Worm (Caenorhabditis elegans) whole organism, L1 larva: ENCODE data around the gene bus-2.

Experiments used
- C16A3.4 ChIP-seq: fragments of 150-350 bp; optimal IDR thresholded peaks from 2 replicates; lab custom pipeline; 2014; ENCODE audit warnings: missing biosample characterization, missing genetic modification characterization
- F16B12.6 ChIP-seq: fragments of 150-350 bp; optimal IDR thresholded peaks from 2 replicates; lab custom pipeline; 2014; ENCODE audit warnings: missing biosample characterization, missing genetic modification characterization
- alr-1 ChIP-seq: fragments of 200-800 bp; sonication (Bioruptor generic); optimal IDR thresholded peaks from 2 replicates; lab custom pipeline; 2018; ENCODE audit warnings: borderline replicate concordance, mild to moderate bottlenecking, missing genetic modification characterization, missing compliant biosample characterization
- aly-2 ChIP-seq: fragments of 150-350 bp; optimal IDR thresholded peaks from 2 replicates; lab custom pipeline; 2014; ENCODE audit warnings: missing biosample characterization, missing genetic modification characterization
- ama-1 ChIP-seq: fragments of 150-350 bp; optimal IDR thresholded peaks from 2 replicates; lab custom pipeline; 2014
- ceh-63 ChIP-seq: fragments of 200-800 bp; sonication (Bioruptor generic); optimal IDR thresholded peaks from 2 replicates; lab custom pipeline; 2018; ENCODE audit warnings: mild to moderate bottlenecking, missing genetic modification characterization, missing compliant biosample characterization
- ceh-82 ChIP-seq, 3 experiments: fragments of 150-350 bp in 1 of 3; sonication (generic microtip) in 2 of 3; optimal IDR thresholded peaks; 2 replicates each; lab custom pipeline; 2014 to 2017; ENCODE audit warnings: missing biosample characterization in 3 of 3, missing genetic modification characterization in 3 of 3
- ceh-90 ChIP-seq: sonication (generic microtip); optimal IDR thresholded peaks from 2 replicates; lab custom pipeline; 2016; ENCODE audit warnings: missing genetic modification characterization, missing compliant biosample characterization
- ces-1 ChIP-seq: fragments of 150-350 bp; optimal IDR thresholded peaks from 2 replicates; lab custom pipeline; 2014; ENCODE audit warnings: missing biosample characterization, missing genetic modification reagents, missing genetic modification characterization
- dsc-1 ChIP-seq: sonication (generic microtip); optimal IDR thresholded peaks from 2 replicates; lab custom pipeline; 2016; ENCODE audit warnings: mild to moderate bottlenecking, missing genetic modification characterization, missing compliant biosample characterization
- efl-1 ChIP-seq, 4 experiments: fragments of 150-350 bp; optimal IDR thresholded peaks in 3 of 4; peaks in 1 of 4; 1 replicate in 1 of 4; 2 replicates in 3 of 4; lab custom pipeline; 2014; ENCODE audit warnings: missing biosample characterization in 2 of 4, missing genetic modification characterization in 2 of 4, missing genetic modification reagents in 2 of 4
- egl-27 ChIP-seq, 2 experiments: fragments of 150-350 bp in 1 of 2; sonication (generic microtip); optimal IDR thresholded peaks; 3 replicates each; lab custom pipeline; 2017 to 2018; ENCODE audit warnings: missing biosample characterization in 2 of 2, missing genetic modification characterization in 2 of 2, missing genetic modification reagents in 2 of 2
- elt-2 ChIP-seq: sonication (generic microtip); optimal IDR thresholded peaks from 2 replicates; lab custom pipeline; 2016; ENCODE audit warnings: missing genetic modification characterization, mild to moderate bottlenecking, inconsistent platforms, missing compliant biosample characterization, missing genetic modification reagents
- fkh-10 ChIP-seq: sonication (generic microtip); optimal IDR thresholded peaks from 2 replicates; lab custom pipeline; 2017; ENCODE audit warnings: missing biosample characterization, missing genetic modification reagents, missing genetic modification characterization
- fkh-8 ChIP-seq: sonication (generic microtip); optimal IDR thresholded peaks from 2 replicates; lab custom pipeline; 2016; ENCODE audit warnings: mild to moderate bottlenecking, missing genetic modification characterization, missing compliant biosample characterization
- fos-1 ChIP-seq: fragments of 150-350 bp; optimal IDR thresholded peaks from 2 replicates; lab custom pipeline; 2014; ENCODE audit warnings: missing biosample characterization, missing genetic modification characterization
- grh-1 ChIP-seq: fragments of 200-800 bp; sonication (Bioruptor generic); IDR thresholded peaks from 2 replicates; pipeline ENCODE4 v1.3.6; 2022; ENCODE audit warnings: missing genetic modification reagents, missing genetic modification characterization, missing compliant biosample characterization
- hlh-17 ChIP-seq: fragments of 200-800 bp; sonication (Bioruptor generic); optimal IDR thresholded peaks from 2 replicates; lab custom pipeline; 2018; ENCODE audit warnings: missing genetic modification characterization, mild to moderate bottlenecking, missing compliant biosample characterization, moderate library complexity, borderline replicate concordance
- hlh-4 ChIP-seq: sonication (generic microtip); optimal IDR thresholded peaks from 2 replicates; lab custom pipeline; 2016; ENCODE audit warnings: mild to moderate bottlenecking, missing genetic modification characterization, missing compliant biosample characterization
- hpl-2 ChIP-seq: fragments of 150-350 bp; optimal IDR thresholded peaks from 2 replicates; lab custom pipeline; 2014; ENCODE audit warnings: missing biosample characterization, missing genetic modification reagents, missing genetic modification characterization
- irx-1 ChIP-seq: sonication (generic microtip); optimal IDR thresholded peaks from 2 replicates; lab custom pipeline; 2016; ENCODE audit warnings: missing genetic modification characterization, missing compliant biosample characterization
- isw-1 ChIP-seq: fragments of 200-800 bp; sonication (Bioruptor generic); IDR thresholded peaks from 2 replicates; pipeline ENCODE4 v1.3.6; 2022; ENCODE audit warnings: missing genetic modification characterization, missing compliant biosample characterization
- jun-1 ChIP-seq: fragments of 150-350 bp; optimal IDR thresholded peaks from 2 replicates; lab custom pipeline; 2014; ENCODE audit warnings: missing biosample characterization, missing genetic modification reagents, missing genetic modification characterization
- lin-13 ChIP-seq: fragments of 150-350 bp; optimal IDR thresholded peaks from 2 replicates; lab custom pipeline; 2014; ENCODE audit warnings: missing biosample characterization, missing genetic modification reagents, missing genetic modification characterization
- lin-39 ChIP-seq: fragments of 150-350 bp; optimal IDR thresholded peaks from 2 replicates; lab custom pipeline; 2014; ENCODE audit warnings: missing biosample characterization, missing genetic modification reagents, missing genetic modification characterization
- mef-2 ChIP-seq: fragments of 150-350 bp; optimal IDR thresholded peaks from 2 replicates; lab custom pipeline; 2014; ENCODE audit warnings: missing biosample characterization, missing genetic modification characterization
- mep-1 ChIP-seq: fragments of 150-350 bp; optimal IDR thresholded peaks from 2 replicates; lab custom pipeline; 2014; ENCODE audit warnings: missing biosample characterization, missing genetic modification characterization
- nhr-11 ChIP-seq: fragments of 150-350 bp; optimal IDR thresholded peaks from 2 replicates; lab custom pipeline; 2014; ENCODE audit warnings: missing biosample characterization, missing genetic modification characterization
- nhr-19 ChIP-seq: fragments of 200-800 bp; sonication (Bioruptor generic); conservative IDR thresholded peaks from 2 replicates; pipeline ENCODE4 v1.3.6; 2022; ENCODE audit warnings: missing genetic modification characterization, missing compliant biosample characterization
- nhr-237 ChIP-seq: fragments of 150-350 bp; optimal IDR thresholded peaks from 2 replicates; lab custom pipeline; 2014; ENCODE audit warnings: missing biosample characterization, missing genetic modification characterization
- nhr-71 ChIP-seq: sonication (generic microtip); optimal IDR thresholded peaks from 2 replicates; lab custom pipeline; 2016; ENCODE audit warnings: mild to moderate bottlenecking, missing genetic modification characterization, moderate library complexity, missing compliant biosample characterization
- nhr-76 ChIP-seq: sonication (generic microtip); optimal IDR thresholded peaks from 2 replicates; lab custom pipeline; 2017; ENCODE audit warnings: missing biosample characterization, missing genetic modification characterization
- nhr-84 ChIP-seq: sonication (generic microtip); optimal IDR thresholded peaks from 2 replicates; lab custom pipeline; 2017; ENCODE audit warnings: missing biosample characterization, missing genetic modification characterization
- nhr-85 ChIP-seq: sonication (generic microtip); peaks from one replicate; lab custom pipeline; 2016; ENCODE audit warnings: missing genetic modification characterization, inconsistent platforms, missing compliant biosample characterization
- pqm-1 ChIP-seq: sonication (generic microtip); optimal IDR thresholded peaks from 3 replicates; lab custom pipeline; 2017; ENCODE audit warnings: missing biosample characterization, missing genetic modification characterization
- rnt-1 ChIP-seq: sonication (generic microtip); optimal IDR thresholded peaks from 2 replicates; lab custom pipeline; 2016; ENCODE audit warnings: mild to moderate bottlenecking, missing genetic modification characterization, moderate library complexity, missing compliant biosample characterization
- skn-1 ChIP-seq: fragments of 150-350 bp; optimal IDR thresholded peaks from 2 replicates; lab custom pipeline; 2014; ENCODE audit warnings: missing biosample characterization, missing genetic modification characterization
- sox-4 ChIP-seq: sonication (generic microtip); optimal IDR thresholded peaks from 2 replicates; lab custom pipeline; 2016; ENCODE audit warnings: missing genetic modification characterization, missing compliant biosample characterization
- sptf-1 ChIP-seq: fragments of 150-350 bp; optimal IDR thresholded peaks from 2 replicates; lab custom pipeline; 2014; ENCODE audit warnings: missing biosample characterization, missing genetic modification characterization
- sup-37 ChIP-seq: fragments of 200-800 bp; sonication (Bioruptor generic); optimal IDR thresholded peaks from 2 replicates; lab custom pipeline; 2018; ENCODE audit warnings: mild to moderate bottlenecking, missing genetic modification characterization, missing compliant biosample characterization
- swsn-7 ChIP-seq: sonication (generic microtip); optimal IDR thresholded peaks from 2 replicates; lab custom pipeline; 2016; ENCODE audit warnings: missing genetic modification characterization, missing compliant biosample characterization
- unc-130 ChIP-seq: fragments of 150-350 bp; optimal IDR thresholded peaks from 2 replicates; lab custom pipeline; 2017; ENCODE audit warnings: missing biosample characterization, missing genetic modification characterization, inconsistent platforms
- unc-62 ChIP-seq: fragments of 150-350 bp; optimal IDR thresholded peaks from 2 replicates; lab custom pipeline; 2014; ENCODE audit warnings: missing biosample characterization, missing genetic modification reagents, missing genetic modification characterization
- unc-86 ChIP-seq: sonication (generic microtip); optimal IDR thresholded peaks from 2 replicates; lab custom pipeline; 2016; ENCODE audit warnings: missing genetic modification characterization, missing compliant biosample characterization
- unc-98 ChIP-seq: fragments of 200-800 bp; sonication (Bioruptor generic); IDR thresholded peaks from 2 replicates; pipeline ENCODE4 v1.3.6; 2022; ENCODE audit warnings: missing genetic modification characterization, missing compliant biosample characterization
- vab-15 ChIP-seq: sonication (generic microtip); optimal IDR thresholded peaks from 2 replicates; lab custom pipeline; 2017; ENCODE audit warnings: missing genotype, mild to moderate bottlenecking, missing genetic modification characterization, missing compliant biosample characterization
- ztf-11 ChIP-seq, 2 experiments: sonication (generic microtip); optimal IDR thresholded peaks; 2 replicates each; lab custom pipeline; 2016 to 2017; ENCODE audit warnings: missing genetic modification characterization in 2 of 2, missing biosample characterization in 1 of 2, missing compliant biosample characterization in 1 of 2

Gene bus-2

ce11 chrIV:1659045-1659741, 40.5 kb upstream of the bus-2 start, which contains the start of gene rps-28 (continued):
- TF ChIP-seq ztf-11 (tag; optimal IDR thresholded peaks at IDR 0.05; lab: Kevin White, UChicago) = peak; percentile 75 to 87
- peak; percentile 98 for TF ChIP-seq vab-15 (tag; lab: Kevin White, UChicago)
- TF ChIP-seq nhr-76 (tag; lab: Kevin White, UChicago) = no peak
- peak; percentile 2 for TF ChIP-seq unc-62
- TF ChIP-seq nhr-11 = peak; percentile 83
- TF ChIP-seq alr-1 (tag; lab: Kevin White, UChicago) = no peak
- TF ChIP-seq efl-1 (optimal IDR thresholded peaks at IDR 0.05; lab: Kevin White, UChicago) = peak; percentile 92 to 95
- TF ChIP-seq efl-1 (GFP tag; optimal IDR thresholded peaks at IDR 0.05 in 1 of 2; lab: Kevin White, UChicago) = peak; percentile 87 to 98
- peak; percentile 98 to 99 (median 98) for TF ChIP-seq ceh-82 (tag; optimal IDR thresholded peaks at IDR 0.05; lab: Kevin White, UChicago)
- peak; percentile 77 for TF ChIP-seq sup-37 (GFP tag; lab: Kevin White, UChicago)
- peak; percentile 89 for TF ChIP-seq aly-2 (tag; lab: Kevin White, UChicago)
- TF ChIP-seq sptf-1 (tag; lab: Kevin White, UChicago) = no peak
- peak; percentile 97 for TF ChIP-seq nhr-85
- peak; percentile 74 for TF ChIP-seq elt-2 (tag; lab: Kevin White, UChicago)
- TF ChIP-seq unc-98 = peak; percentile 88
- peak; percentile 99 for TF ChIP-seq fkh-8 (tag; lab: Kevin White, UChicago)
- no peak for TF ChIP-seq hlh-17 (GFP tag; lab: Kevin White, UChicago)
- peak; percentile 88 for TF ChIP-seq irx-1 (tag; lab: Kevin White, UChicago)
- TF ChIP-seq egl-27 (tag; optimal IDR thresholded peaks at IDR 0.05; lab: Kevin White, UChicago) = peak; percentile 89 to 92
- peak; percentile 44 for TF ChIP-seq mef-2
- TF ChIP-seq F16B12.6 (tag; lab: Kevin White, UChicago) = peak; percentile 73
- peak; percentile 83 for TF ChIP-seq sox-4 (tag; lab: Kevin White, UChicago)
- TF ChIP-seq swsn-7 (tag; lab: Kevin White, UChicago) = peak; percentile 98
- peak; percentile 92 for TF ChIP-seq jun-1 (tag; lab: Kevin White, UChicago)
- no peak for TF ChIP-seq hlh-4
- peak; percentile 96 for TF ChIP-seq nhr-19 (GFP tag; lab: Robert Waterston, UW)
- TF ChIP-seq ceh-63 (GFP tag; lab: Kevin White, UChicago) = no peak
- TF ChIP-seq fkh-10 = peak; percentile 96
- peak; percentile 71 for TF ChIP-seq ama-1 (lab: Kevin White, UChicago)
- TF ChIP-seq hpl-2 (GFP tag; lab: Kevin White, UChicago) = peak; percentile 94
- peak; percentile 99 for TF ChIP-seq lin-13 (GFP tag; lab: Kevin White, UChicago)
- peak; percentile 98 for TF ChIP-seq mep-1
- TF ChIP-seq fos-1 = peak; percentile 94
- TF ChIP-seq unc-130 (tag; lab: Kevin White, UChicago) = peak; percentile 99
- TF ChIP-seq C16A3.4 (tag; lab: Kevin White, UChicago) = peak; percentile 99
- TF ChIP-seq dsc-1 (tag; lab: Kevin White, UChicago) = peak; percentile 97
- peak; percentile 83 for TF ChIP-seq ces-1
- peak; percentile 97 for TF ChIP-seq rnt-1 (tag; lab: Kevin White, UChicago)
- peak; percentile 98 for TF ChIP-seq skn-1 (tag; lab: Kevin White, UChicago)
- TF ChIP-seq nhr-84 (tag; lab: Kevin White, UChicago) = peak; percentile 2
- TF ChIP-seq unc-86 (tag; lab: Kevin White, UChicago) = peak; percentile 96
- TF ChIP-seq ceh-90 (tag; lab: Kevin White, UChicago) = peak; percentile 66
- peak; percentile 92 for TF ChIP-seq grh-1 (GFP tag; lab: Robert Waterston, UW)
- peak; percentile 89 for TF ChIP-seq lin-39 (tag; lab: Kevin White, UChicago)
- peak; percentile 98 for TF ChIP-seq nhr-71
- peak; percentile 97 for TF ChIP-seq isw-1
- TF ChIP-seq pqm-1 (tag; lab: Kevin White, UChicago) = peak; percentile 39
- TF ChIP-seq nhr-237 (tag; lab: Kevin White, UChicago) = peak; percentile 93
